Worm (Caenorhabditis elegans): ENCODE results near the gene dsl-1.
"Not testable (repeated sequence)": the region's sequence is repeated elsewhere in the genome, so short reads cannot be mapped to it uniquely, and the experiment has no call there.

The dsl-1 gene

DNA sequence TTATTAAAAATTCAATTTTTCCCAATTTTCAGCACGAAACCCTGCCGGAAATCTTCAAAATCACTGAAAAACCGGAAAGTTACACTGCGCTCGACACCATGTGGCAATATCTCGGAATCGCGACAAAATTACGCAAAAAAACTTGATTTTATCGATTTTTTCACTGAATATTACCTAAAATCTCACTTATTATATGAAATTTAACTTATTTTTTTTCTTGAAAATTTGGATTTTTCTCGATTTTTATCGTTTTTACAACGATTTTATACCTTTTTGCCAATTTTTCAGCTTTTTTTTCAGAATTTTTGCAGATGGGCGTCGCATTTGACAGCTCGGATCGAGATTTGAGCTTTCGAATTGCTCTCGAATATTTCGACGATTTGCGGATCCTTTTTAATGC, 15.1 kb downstream of the dsl-1 start, which contains the start of gene spl-3:
Gene spl-3, plus strand, starts transcription at position 301 of the 400 bp plus-strand sequence.
- TF ChIP-seq aha-1 (tag), result no peak
- no peak for TF ChIP-seq jun-1 (tag; optimal IDR thresholded peaks at IDR 0.05)
- no peak for TF ChIP-seq T20F7.1 (GFP tag; optimal IDR thresholded peaks at IDR 0.05)
- no peak for TF ChIP-seq tag-97 (GFP tag; IDR thresholded peaks at IDR 0.05)
- no peak for TF ChIP-seq vab-7 (GFP tag; IDR thresholded peaks at IDR 0.05)
- no peak for TF ChIP-seq spr-1 (tag; optimal IDR thresholded peaks at IDR 0.05)
- TF ChIP-seq lsy-2 (tag; optimal IDR thresholded peaks at IDR 0.05), result no peak
- no peak for TF ChIP-seq nhr-11 (tag; optimal IDR thresholded peaks at IDR 0.05)

DNA sequence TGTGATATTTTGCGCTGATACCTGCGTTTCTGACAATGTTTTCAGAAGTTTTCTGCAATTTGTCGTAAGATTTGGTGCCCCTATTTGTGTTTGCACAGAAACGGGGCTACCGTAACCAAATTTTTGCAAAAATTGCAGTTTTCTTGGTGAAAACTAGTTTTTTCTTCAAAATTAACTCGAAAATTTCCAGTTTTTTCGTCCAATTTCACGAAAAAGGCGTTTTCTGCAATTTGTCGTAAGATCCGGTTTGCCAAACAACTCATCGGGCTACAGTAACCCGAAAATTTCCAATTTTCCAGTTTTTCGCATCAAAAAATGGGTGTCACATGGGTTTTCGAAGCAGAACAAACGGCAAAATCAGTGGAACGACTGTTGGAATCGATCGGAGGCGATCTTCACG, 20.4 kb downstream of the dsl-1 start, which contains the start of gene mdt-20:
Gene mdt-20, plus strand, starts transcription at position 301 of the 400 bp plus-strand sequence.
- TF ChIP-seq aha-1 (tag), result peak; percentile 63

DNA sequence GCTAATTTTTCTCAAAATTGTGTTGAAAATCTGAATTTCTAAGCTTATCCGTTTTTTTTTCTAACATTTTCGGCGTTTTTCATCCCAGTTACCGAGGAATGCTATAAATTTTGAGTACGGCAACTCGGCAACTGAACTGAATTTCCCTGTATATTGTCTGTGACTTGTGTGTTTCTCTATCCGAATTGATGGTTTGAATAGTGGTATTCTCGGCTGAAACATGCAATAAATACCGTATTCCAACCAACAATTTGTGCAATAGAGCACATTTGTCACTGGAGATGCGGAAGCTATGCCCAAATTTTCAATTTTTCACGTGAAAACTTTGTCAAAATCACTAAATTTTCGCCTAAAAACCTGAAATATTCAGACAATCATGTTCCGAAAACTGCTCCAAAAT, 25.6 kb downstream of the dsl-1 start, which contains the start of gene rmif-2:
Gene rmif-2, plus strand, starts transcription at position 301 of the 400 bp plus-strand sequence.
- TF ChIP-seq daf-8 (GFP tag; IDR thresholded peaks at IDR 0.05); unc-130 (GFP tag; optimal IDR thresholded peaks at IDR 0.05); dpl-1 (GFP tag; optimal IDR thresholded peaks at IDR 0.05): not testable (repeated sequence)

- TF ChIP-seq hlh-30 (tag; optimal IDR thresholded peaks at IDR 0.05; ENCODE audit: insufficient read depth), result peak; percentile 15
- peak in 1 of 2 experiments; percentile 49 for TF ChIP-seq lsy-2 (tag; optimal IDR thresholded peaks at IDR 0.05)
- TF ChIP-seq Y48G9A.11 (GFP tag; IDR thresholded peaks at IDR 0.05), result peak; percentile 96
- no peak for TF ChIP-seq ZK337.2 (GFP tag; IDR thresholded peaks at IDR 0.05)
- TF ChIP-seq T20F7.1 (GFP tag; optimal IDR thresholded peaks at IDR 0.05), result peak; percentile 97
- TF ChIP-seq daf-16 (GFP tag; optimal IDR thresholded peaks at IDR 0.05), result no peak
- peak; percentile 41 for TF ChIP-seq daf-16 (tag; optimal IDR thresholded peaks at IDR 0.05)
- TF ChIP-seq lin-29 (GFP tag; IDR thresholded peaks at IDR 0.05), result no peak
- peak; percentile 90 for TF ChIP-seq dpl-1 (GFP tag; optimal IDR thresholded peaks at IDR 0.05)
Measured at ce11 chrIV:1177683-1178082, 30.2 kb downstream of the dsl-1 start, which contains the start of gene Y104H12D.2. Y104H12D.2 (plus strand) TSS chrIV:1178022.

ce11 chrIV:1176613-1177012, 31.3 kb downstream of the dsl-1 start:
- TF ChIP-seq ceh-28 (tag; optimal IDR thresholded peaks at IDR 0.05) (peak; percentile 60), unc-130 (GFP tag; optimal IDR thresholded peaks at IDR 0.05) (no peak)

DNA sequence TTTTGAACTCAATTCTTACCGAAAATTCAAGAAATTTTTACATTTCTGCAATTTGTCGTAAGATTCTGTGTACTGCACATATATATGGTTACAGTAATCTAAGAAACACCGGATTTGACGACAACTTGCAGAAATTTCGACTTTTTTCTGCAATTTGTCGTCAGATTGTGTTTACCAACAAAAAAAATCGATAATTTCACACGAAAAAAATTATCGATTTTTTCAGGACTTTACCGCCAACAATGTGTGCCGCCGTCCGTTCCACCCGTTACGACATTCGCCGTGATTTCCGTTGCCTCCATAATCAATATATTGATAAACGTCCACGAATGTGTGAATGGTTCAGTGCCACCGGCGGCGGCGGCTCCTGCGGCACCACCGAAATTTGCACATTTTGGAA, 33.5 kb downstream of the dsl-1 start:
- TF ChIP-seq ceh-28 (tag; optimal IDR thresholded peaks at IDR 0.05), result peak; percentile 60
- TF ChIP-seq ctbp-1 (GFP tag; IDR thresholded peaks at IDR 0.05), result no peak
- no peak for TF ChIP-seq set-16 (GFP tag; IDR thresholded peaks at IDR 0.05)
- TF ChIP-seq mep-1 (tag; optimal IDR thresholded peaks at IDR 0.05), result no peak

DNA sequence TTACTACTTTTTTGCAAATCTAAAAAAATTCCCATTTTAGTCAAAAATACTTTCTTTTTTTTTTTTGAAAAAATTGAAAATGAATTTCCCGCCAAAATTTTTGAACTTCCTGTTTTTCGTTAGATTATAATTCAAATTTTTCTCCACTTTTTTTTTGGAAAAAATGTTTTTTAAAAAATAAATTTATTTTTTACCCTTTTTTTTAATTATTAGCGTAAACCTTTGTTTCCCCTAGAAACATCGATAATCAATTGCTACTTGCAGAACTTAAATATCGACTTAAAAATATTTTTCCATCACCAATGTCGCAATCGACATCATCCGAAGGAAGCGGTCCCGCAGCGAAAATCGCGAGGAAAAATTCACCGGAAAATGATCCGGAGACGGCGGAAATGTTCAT, 37.5 kb downstream of the dsl-1 start, which contains the start of gene cec-2:
Gene cec-2, plus strand, starts transcription at position 301 of the 400 bp plus-strand sequence.
- TF ChIP-seq madf-9 (GFP tag; conservative IDR thresholded peaks at IDR 0.05) (no peak), daf-12 (tag; optimal IDR thresholded peaks at IDR 0.05) (no peak), ceh-28 (tag; optimal IDR thresholded peaks at IDR 0.05) (no peak), jun-1 (tag; optimal IDR thresholded peaks at IDR 0.05) (no peak), nhr-76 (tag; optimal IDR thresholded peaks at IDR 0.05) (no peak), mes-2 (tag; optimal IDR thresholded peaks at IDR 0.05; ENCODE audit: poor library complexity, severe bottlenecking) (no peak), aha-1 (tag) (no peak), ceh-62 (tag; optimal IDR thresholded peaks at IDR 0.05) (no peak), ztf-11 (tag; optimal IDR thresholded peaks at IDR 0.05) (no peak), zag-1 (tag; optimal IDR thresholded peaks at IDR 0.05) (no peak), ctbp-1 (GFP tag; IDR thresholded peaks at IDR 0.05) (no peak), hlh-11 (tag; optimal IDR thresholded peaks at IDR 0.05) (no peak), nhr-28 (tag; optimal IDR thresholded peaks at IDR 0.05) (no peak), daf-8 (GFP tag; IDR thresholded peaks at IDR 0.05) (no peak)
